Worm (Caenorhabditis elegans) whole organism, L3 larva: ENCODE measurements around the gene msp-36.

ENCODE experiments used
- ama-1 ChIP-seq: fragments of 150-350 bp; optimal IDR thresholded peaks from 2 replicates; lab custom pipeline; 2018
- jun-1 ChIP-seq: fragments of 150-350 bp; optimal IDR thresholded peaks from 2 replicates; lab custom pipeline; 2014; ENCODE audit warnings: missing biosample characterization, missing genetic modification reagents, missing genetic modification characterization
- mdl-1 ChIP-seq: fragments of 150-350 bp; optimal IDR thresholded peaks from 2 replicates; lab custom pipeline; 2014; ENCODE audit warnings: missing biosample characterization, missing genetic modification characterization
- nhr-12 ChIP-seq: fragments of 150-350 bp; optimal IDR thresholded peaks from 2 replicates; lab custom pipeline; 2014; ENCODE audit warnings: missing biosample characterization, missing genetic modification characterization
- nhr-76 ChIP-seq: fragments of 150-350 bp; sonication (generic microtip); optimal IDR thresholded peaks from 5 replicates; lab custom pipeline; 2014; ENCODE audit warnings: missing biosample characterization, missing genetic modification characterization

- TF ChIP-seq nhr-12 (tag; lab: Kevin White, UChicago) (no peak), nhr-76 (tag; lab: Kevin White, UChicago) (no peak), jun-1 (tag; lab: Kevin White, UChicago) (no peak), ama-1 (lab: Kevin White, UChicago) (no peak), mdl-1 (tag; lab: Kevin White, UChicago) (no peak)
Measured at ce11 chrIV:10084323-10084959, 10.8 kb upstream of the msp-36 start, which contains the start of gene W01B6.8.
